Worm (Caenorhabditis elegans) whole organism, L4 larva: ENCODE data around the gene C53A3.3.

Experiments used
- F37D6.2 ChIP-seq: sonication (generic microtip); optimal IDR thresholded peaks from 2 replicates; lab custom pipeline; 2016; ENCODE audit warnings: mild to moderate bottlenecking, missing genetic modification characterization, missing compliant biosample characterization
- F49E8.2 ChIP-seq: sonication (generic microtip); optimal IDR thresholded peaks from 2 replicates; lab custom pipeline; 2016; ENCODE audit warnings: missing compliant biosample characterization, mild to moderate bottlenecking, missing genetic modification characterization, borderline replicate concordance
- Y105C5A.15 ChIP-seq: fragments of 200-800 bp; sonication (Bioruptor generic); IDR thresholded peaks from 2 replicates; pipeline ENCODE4 v1.3.6; 2022; ENCODE audit warnings: missing genetic modification characterization, missing compliant biosample characterization
- Y48G9A.11 ChIP-seq: fragments of 200-800 bp; sonication (Bioruptor generic); IDR thresholded peaks from 2 replicates; pipeline ENCODE4 v1.3.6; 2022; ENCODE audit warnings: missing genetic modification reagents, missing genetic modification characterization, missing compliant biosample characterization
- Y5F2A.4 ChIP-seq: fragments of 200-800 bp; sonication (Bioruptor generic); optimal IDR thresholded peaks from 2 replicates; lab custom pipeline; 2018; ENCODE audit warnings: mild to moderate bottlenecking, missing genetic modification characterization, missing compliant biosample characterization
- Y75B8A.6 ChIP-seq: fragments of 200-800 bp; sonication (Bioruptor generic); IDR thresholded peaks from 2 replicates; pipeline ENCODE4 v1.3.6; 2022; ENCODE audit warnings: missing genetic modification reagents, missing genetic modification characterization, missing compliant biosample characterization
- aha-1 ChIP-seq: fragments of 150-350 bp; peaks from one replicate; lab custom pipeline; 2014; ENCODE audit warnings: missing biosample characterization, missing genetic modification characterization
- ama-1 ChIP-seq: fragments of 150-350 bp; optimal IDR thresholded peaks from 2 replicates; lab custom pipeline; 2014; ENCODE audit warnings: inconsistent platforms, mixed read lengths
- arid-1 ChIP-seq: fragments of 200-800 bp; sonication (Bioruptor generic); conservative IDR thresholded peaks from 2 replicates; pipeline ENCODE4 v1.3.6; 2022; ENCODE audit warnings: missing genetic modification reagents, missing genetic modification characterization, missing compliant biosample characterization
- ceh-28 ChIP-seq: fragments of 150-350 bp; optimal IDR thresholded peaks from 2 replicates; lab custom pipeline; 2014; ENCODE audit warnings: missing biosample characterization, missing genetic modification reagents, missing genetic modification characterization
- ceh-32 ChIP-seq: sonication (generic microtip); optimal IDR thresholded peaks from 2 replicates; lab custom pipeline; 2016; ENCODE audit warnings: mild to moderate bottlenecking, missing genetic modification characterization, missing compliant biosample characterization; ENCODE audit not compliant: poor library complexity
- ceh-44 ChIP-seq: fragments of 200-800 bp; sonication (Bioruptor generic); IDR thresholded peaks from 2 replicates; pipeline ENCODE4 v1.3.6; 2022; ENCODE audit warnings: missing genetic modification reagents, missing genetic modification characterization, missing compliant biosample characterization
- ceh-82 ChIP-seq: sonication (generic microtip); optimal IDR thresholded peaks from 2 replicates; lab custom pipeline; 2017; ENCODE audit warnings: missing biosample characterization, missing genetic modification characterization
- ctbp-1 ChIP-seq: fragments of 200-800 bp; sonication (Bioruptor generic); IDR thresholded peaks from 2 replicates; pipeline ENCODE4 v1.3.6; 2022; ENCODE audit warnings: missing genetic modification reagents, missing genetic modification characterization, missing compliant biosample characterization
- daf-16 ChIP-seq, 3 experiments: sonication (generic microtip); optimal IDR thresholded peaks; 2 replicates each; lab custom pipeline; 2016 to 2017; ENCODE audit warnings: missing genetic modification characterization in 3 of 3, missing genetic modification reagents in 3 of 3, mild to moderate bottlenecking in 2 of 3, missing compliant biosample characterization in 2 of 3, missing biosample characterization in 1 of 3, moderate library complexity in 1 of 3
- dve-1 ChIP-seq: sonication (generic microtip); optimal IDR thresholded peaks from 2 replicates; lab custom pipeline; 2017; ENCODE audit warnings: antibody characterized with exemption, mild to moderate bottlenecking, missing genetic modification characterization, missing compliant biosample characterization; ENCODE audit not compliant: insufficient read depth
- hlh-30 ChIP-seq: sonication (generic microtip); optimal IDR thresholded peaks from 2 replicates; lab custom pipeline; 2017; ENCODE audit warnings: antibody characterized with exemption, mild to moderate bottlenecking, missing genetic modification characterization, missing compliant biosample characterization; ENCODE audit not compliant: insufficient read depth
- lin-1 ChIP-seq: fragments of 200-800 bp; sonication (Bioruptor generic); IDR thresholded peaks from 2 replicates; pipeline ENCODE4 v1.3.6; 2022; ENCODE audit warnings: missing genetic modification reagents, missing genetic modification characterization, missing compliant biosample characterization
- lin-13 ChIP-seq: fragments of 150-350 bp; optimal IDR thresholded peaks from 2 replicates; lab custom pipeline; 2014; ENCODE audit warnings: missing biosample characterization, missing genetic modification reagents, missing genetic modification characterization
- lin-38 ChIP-seq: fragments of 200-800 bp; sonication (Bioruptor generic); IDR thresholded peaks from 2 replicates; pipeline ENCODE4 v1.3.6; 2022; ENCODE audit warnings: missing genetic modification reagents, missing genetic modification characterization, missing compliant biosample characterization
- lsy-2 ChIP-seq, 2 experiments: fragments of 150-350 bp in 1 of 2; sonication (generic microtip) in 1 of 2; optimal IDR thresholded peaks; 2 replicates each; lab custom pipeline; 2014 to 2017; ENCODE audit warnings: missing biosample characterization in 2 of 2, missing genetic modification characterization in 2 of 2
- madf-9 ChIP-seq: fragments of 200-800 bp; sonication (Bioruptor generic); conservative IDR thresholded peaks from 2 replicates; pipeline ENCODE4 v1.3.6; 2022; ENCODE audit warnings: missing genetic modification reagents, missing genetic modification characterization, missing compliant biosample characterization
- mdt-29 ChIP-seq: fragments of 200-800 bp; sonication (Bioruptor generic); IDR thresholded peaks from 2 replicates; pipeline ENCODE4 v1.3.6; 2022; ENCODE audit warnings: missing genetic modification reagents, missing genetic modification characterization, missing compliant biosample characterization
- mes-2 ChIP-seq: sonication (generic microtip); optimal IDR thresholded peaks from 2 replicates; lab custom pipeline; 2016; ENCODE audit warnings: missing genotype, mild to moderate bottlenecking, missing genetic modification characterization, missing compliant biosample characterization; ENCODE audit not compliant: poor library complexity, severe bottlenecking
- nhr-237 ChIP-seq: sonication (generic microtip); optimal IDR thresholded peaks from 2 replicates; lab custom pipeline; 2017; ENCODE audit warnings: missing biosample characterization, missing genetic modification characterization
- nhr-25 ChIP-seq: sonication (generic microtip); optimal IDR thresholded peaks from 2 replicates; lab custom pipeline; 2017; ENCODE audit warnings: missing genetic modification characterization, mild to moderate bottlenecking, missing compliant biosample characterization, antibody characterized with exemption, moderate library complexity, borderline replicate concordance; ENCODE audit not compliant: insufficient read depth
- nhr-41 ChIP-seq: fragments of 200-800 bp; sonication (Bioruptor generic); IDR thresholded peaks from 2 replicates; pipeline ENCODE4 v1.3.6; 2022; ENCODE audit warnings: missing genetic modification reagents, missing genetic modification characterization, missing compliant biosample characterization
- nhr-77 ChIP-seq: fragments of 150-350 bp; optimal IDR thresholded peaks from 2 replicates; lab custom pipeline; 2014; ENCODE audit warnings: missing biosample characterization, missing genetic modification characterization
- php-3 ChIP-seq: fragments of 200-800 bp; sonication (Bioruptor generic); IDR thresholded peaks from 2 replicates; pipeline ENCODE4 v1.3.6; 2022; ENCODE audit warnings: missing genetic modification reagents, missing genetic modification characterization, missing compliant biosample characterization
- snpc-1.2 ChIP-seq: fragments of 200-800 bp; sonication (Bioruptor generic); IDR thresholded peaks from 2 replicates; pipeline ENCODE4 v1.3.6; 2022; ENCODE audit warnings: missing genetic modification reagents, missing genetic modification characterization, missing compliant biosample characterization
- tag-97 ChIP-seq: fragments of 200-800 bp; sonication (Bioruptor generic); IDR thresholded peaks from 2 replicates; pipeline ENCODE4 v1.3.6; 2022; ENCODE audit warnings: missing genetic modification characterization, missing compliant biosample characterization
- unc-130 ChIP-seq: sonication (generic microtip); optimal IDR thresholded peaks from 2 replicates; lab custom pipeline; 2016; ENCODE audit warnings: missing genetic modification reagents, missing genetic modification characterization, missing compliant biosample characterization
- unc-62 ChIP-seq, 3 experiments: fragments of 150-350 bp in 1 of 3; sonication (generic microtip); optimal IDR thresholded peaks in 2 of 3; peaks in 1 of 3; 1 replicate in 1 of 3; 2 replicates in 2 of 3; lab custom pipeline; 2014 to 2017; ENCODE audit warnings: missing biosample characterization in 3 of 3, missing genetic modification characterization in 3 of 3, missing genetic modification reagents in 3 of 3, missing genotype in 1 of 3
- zag-1 ChIP-seq: fragments of 150-350 bp; optimal IDR thresholded peaks from 2 replicates; lab custom pipeline; 2014; ENCODE audit warnings: missing biosample characterization, missing genetic modification characterization
- zfp-2 ChIP-seq: sonication (generic microtip); optimal IDR thresholded peaks from 2 replicates; lab custom pipeline; 2016; ENCODE audit warnings: mild to moderate bottlenecking, missing genetic modification characterization, missing compliant biosample characterization
- zfp-3 ChIP-seq: fragments of 200-800 bp; sonication (Bioruptor generic); conservative IDR thresholded peaks from 2 replicates; pipeline ENCODE4 v1.3.6; 2022; ENCODE audit warnings: missing genetic modification reagents, missing genetic modification characterization, missing compliant biosample characterization

Gene C53A3.3

DNA sequence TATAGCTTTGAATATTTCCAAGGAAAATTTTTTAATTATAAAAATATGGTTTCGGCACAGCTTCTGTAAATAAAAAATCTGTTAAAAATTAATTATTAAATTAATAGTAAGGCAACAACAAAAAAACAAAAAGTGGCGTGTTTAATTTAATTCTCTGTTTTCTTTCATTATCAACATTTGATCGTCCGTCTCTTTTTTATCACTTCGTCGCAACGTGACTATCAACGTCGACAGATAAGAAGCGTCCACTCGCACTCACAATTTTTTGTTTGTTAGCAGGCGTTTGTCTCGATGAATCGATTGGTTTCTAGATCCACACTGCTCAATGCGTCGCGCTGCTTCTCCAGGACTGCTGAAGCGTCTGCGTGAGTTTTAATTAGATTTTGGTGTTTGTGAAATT is 43.6 kb upstream of the C53A3.3 start, which contains the start of gene gcst-1 (continued):
- peak; percentile 54 for TF ChIP-seq ama-1 (lab: Kevin White, UChicago)
- no peak for TF ChIP-seq madf-9 (GFP tag; lab: Robert Waterston, UW)
- no peak for TF ChIP-seq Y105C5A.15 (GFP tag; lab: Robert Waterston, UW)
- TF ChIP-seq php-3 = peak; percentile 62; the same call in 1 of the 2 replicates
- no peak for TF ChIP-seq tag-97
- TF ChIP-seq dve-1 (tag; lab: Kevin White, UChicago) = peak; percentile 70

DNA sequence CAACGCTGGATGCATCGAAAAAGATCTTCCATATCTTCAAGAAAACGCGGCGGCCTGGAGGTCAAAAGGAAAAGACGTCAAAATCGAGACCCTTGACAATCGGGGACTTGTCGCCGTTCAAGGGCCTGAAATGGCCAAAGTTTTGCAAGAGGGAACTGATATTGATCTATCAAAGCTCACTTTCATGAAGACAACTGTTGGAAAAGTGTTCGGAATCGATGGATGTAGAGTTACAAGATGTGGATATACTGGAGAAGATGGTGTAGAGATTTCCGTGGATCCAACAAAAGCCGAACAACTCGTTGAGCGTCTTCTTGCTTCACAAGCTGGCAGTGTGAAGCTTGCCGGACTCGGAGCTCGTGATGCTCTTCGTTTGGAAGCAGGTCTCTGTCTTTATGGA is 42.8 kb upstream of the C53A3.3 start:
- TF ChIP-seq arid-1 (GFP tag; lab: Robert Waterston, UW) (no peak), aha-1 (tag; lab: Kevin White, UChicago) (peak; percentile 96)

DNA sequence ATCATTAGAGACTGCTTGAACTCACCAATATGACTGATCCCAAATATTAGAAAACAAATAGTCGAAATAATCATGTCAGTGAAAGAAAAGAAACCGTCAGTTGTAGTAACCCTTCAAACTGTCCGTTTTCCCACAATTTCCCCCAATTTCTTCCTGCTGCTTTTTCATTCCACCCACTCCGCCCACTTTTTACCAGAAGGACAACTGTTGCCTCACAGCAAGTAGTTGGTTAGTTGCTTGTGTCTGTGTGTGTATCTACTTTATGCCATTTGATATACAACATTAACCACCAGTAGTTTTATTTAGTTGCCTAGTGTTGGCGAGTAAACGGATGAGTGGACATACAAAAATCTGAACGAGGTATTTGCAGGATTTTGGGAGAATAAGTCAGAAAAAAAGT is 39.8 kb upstream of the C53A3.3 start, which contains the start of gene K09H11.9:
Gene K09H11.9 (minus strand): TSS at position 101 of the 400 bp plus-strand sequence.
- TF ChIP-seq mes-2 (tag; lab: Kevin White, UChicago) (no peak), lin-1 (GFP tag; lab: Robert Waterston, UW) (no peak), arid-1 (GFP tag; lab: Robert Waterston, UW) (no peak), nhr-25 (no peak), ceh-44 (no peak), zfp-2 (tag; lab: Kevin White, UChicago) (no peak), F37D6.2 (tag; lab: Kevin White, UChicago) (no peak), hlh-30 (no peak), mdt-29 (GFP tag; lab: Robert Waterston, UW) (no peak), nhr-237 (tag; lab: Kevin White, UChicago) (no peak), Y75B8A.6 (GFP tag; lab: Robert Waterston, UW) (no peak), nhr-77 (tag; lab: Kevin White, UChicago) (no peak), Y5F2A.4 (GFP tag; lab: Kevin White, UChicago) (no peak), zag-1 (tag; lab: Kevin White, UChicago) (no peak), nhr-41 (no peak), ceh-82 (no peak), Y105C5A.15 (GFP tag; lab: Robert Waterston, UW) (no peak)

DNA sequence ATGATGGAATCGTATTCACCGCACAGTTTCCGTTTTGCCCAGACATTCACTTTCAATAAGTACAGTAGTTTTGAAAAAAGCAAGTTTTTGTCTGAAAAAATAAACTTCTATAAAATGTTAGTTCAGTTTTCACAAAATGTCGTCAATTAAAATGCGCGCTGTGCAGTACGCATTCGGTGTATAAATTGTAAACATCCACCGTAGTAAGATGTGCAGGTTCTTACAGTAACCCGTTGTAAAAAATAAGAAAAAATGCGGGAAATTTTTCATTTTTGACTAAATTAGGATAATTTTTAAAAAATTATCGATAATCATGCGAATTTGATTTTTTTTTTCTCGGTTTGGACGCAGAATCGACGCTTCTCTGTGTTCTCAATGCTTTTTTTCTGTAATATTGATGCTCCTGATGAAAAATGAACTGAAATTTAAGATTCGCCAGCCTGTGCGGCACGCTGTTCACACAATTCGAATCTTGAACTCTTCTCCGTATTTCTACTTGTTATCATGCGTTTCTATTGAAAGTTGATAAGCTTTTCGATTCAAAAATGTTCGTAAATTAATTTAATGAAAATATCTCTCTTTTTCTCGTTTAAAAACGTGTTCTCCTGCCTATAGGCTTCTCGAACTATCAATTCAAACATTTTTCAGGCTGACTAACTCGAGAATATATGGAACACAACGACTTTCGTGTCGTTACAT is 38.9 kb upstream of the C53A3.3 start, which contains the start of gene rga-3:
Gene rga-3 (plus strand): TSS at position 649 of the 699 bp plus-strand sequence.
- TF ChIP-seq Y48G9A.11 (GFP tag; lab: Robert Waterston, UW) (peak; percentile 97), snpc-1.2 (GFP tag; lab: Robert Waterston, UW) (peak; percentile 76), ceh-32 (tag; lab: Kevin White, UChicago) (no peak), lin-38 (peak; percentile 80), zfp-3 (no peak), lsy-2 (tag; optimal IDR thresholded peaks at IDR 0.05; lab: Kevin White, UChicago) (no peak), unc-130 (GFP tag; lab: Kevin White, UChicago) (peak; percentile 97), F49E8.2 (tag; lab: Kevin White, UChicago) (peak; percentile 95), lin-13 (no peak), ceh-44 (0 out of 2 replicates have a peak, but pooled peaks have one; percentile 12), ceh-28 (tag; lab: Kevin White, UChicago) (no peak), daf-16 (GFP tag; optimal IDR thresholded peaks at IDR 0.05; lab: Kevin White, UChicago) (no peak), daf-16 (tag; optimal IDR thresholded peaks at IDR 0.05; lab: Kevin White, UChicago) (no peak), ctbp-1 (GFP tag; lab: Robert Waterston, UW) (no peak), unc-62 (GFP tag; optimal IDR thresholded peaks at IDR 0.05 in 1 of 2; lab: Kevin White, UChicago) (peak in 1 of 2 experiments; percentile 34), unc-62 (tag; optimal IDR thresholded peaks at IDR 0.05; lab: Kevin White, UChicago) (no peak)
